Worm (Caenorhabditis elegans): Measurements from ENCODE around the gene Y41C4A.21.

The Y41C4A.21 gene

ce11 chrIII:11774508-11775000 lies 42.4 kb downstream of the Y41C4A.21 start, which contains the start of gene immp-1:
TSS of gene immp-1 (plus strand) at chrIII:11774950.
- TF ChIP-seq tbx-2 (tag; optimal IDR thresholded peaks at IDR 0.05) (peak; percentile 19), xbp-1 (tag; optimal IDR thresholded peaks at IDR 0.05) (peak; percentile 75), aly-2 (tag; optimal IDR thresholded peaks at IDR 0.05) (no peak), pag-3 (tag; optimal IDR thresholded peaks at IDR 0.05; ENCODE audit: borderline replicate concordance, insufficient read depth) (no peak), C34B4.2 (tag; optimal IDR thresholded peaks at IDR 0.05) (no peak), unc-62 (GFP tag; optimal IDR thresholded peaks at IDR 0.05) (no peak), fos-1 (tag; optimal IDR thresholded peaks at IDR 0.05) (no peak), sox-4 (tag; optimal IDR thresholded peaks at IDR 0.05) (no peak), lin-14 (GFP tag; optimal IDR thresholded peaks at IDR 0.05) (no peak), nhr-237 (tag; optimal IDR thresholded peaks at IDR 0.05) (no peak), mdl-1 (tag; optimal IDR thresholded peaks at IDR 0.05) (peak in 1 of 2 experiments; percentile 34), snpc-4 (tag; optimal IDR thresholded peaks at IDR 0.05) (no peak), lin-15B (tag; optimal IDR thresholded peaks at IDR 0.05) (no peak), ama-1 (optimal IDR thresholded peaks at IDR 0.05) (no peak), lir-3 (tag; optimal IDR thresholded peaks at IDR 0.05; ENCODE audit: poor library complexity) (no peak), hlh-17 (GFP tag; optimal IDR thresholded peaks at IDR 0.05; ENCODE audit: borderline replicate concordance) (no peak), fkh-10 (GFP tag; optimal IDR thresholded peaks at IDR 0.05) (no peak), unc-98 (GFP tag; IDR thresholded peaks at IDR 0.05) (no peak), nhr-11 (tag; optimal IDR thresholded peaks at IDR 0.05) (no peak), nhr-20 (tag; optimal IDR thresholded peaks at IDR 0.05) (no peak), ceh-8 (GFP tag; optimal IDR thresholded peaks at IDR 0.05) (no peak), zag-1 (tag; optimal IDR thresholded peaks at IDR 0.05) (no peak), hpl-2 (GFP tag; optimal IDR thresholded peaks at IDR 0.05) (no peak), nhr-90 (tag; optimal IDR thresholded peaks at IDR 0.05; ENCODE audit: poor library complexity) (no peak), aha-1 (tag; optimal IDR thresholded peaks at IDR 0.05) (no peak), ztf-11 (tag; optimal IDR thresholded peaks at IDR 0.05) (no peak), vab-15 (tag; optimal IDR thresholded peaks at IDR 0.05) (no peak), F16B12.6 (tag; optimal IDR thresholded peaks at IDR 0.05) (peak; percentile 96), mab-9 (GFP tag; IDR thresholded peaks at IDR 0.05) (no peak), lsy-2 (tag; optimal IDR thresholded peaks at IDR 0.05) (peak; percentile 63 to 67), egl-13 (tag; optimal IDR thresholded peaks at IDR 0.05) (no peak), fkh-8 (tag; optimal IDR thresholded peaks at IDR 0.05) (no peak), unc-130 (tag; optimal IDR thresholded peaks at IDR 0.05) (peak; percentile 58), unc-30 (tag; optimal IDR thresholded peaks at IDR 0.05) (no peak), mep-1 (tag; optimal IDR thresholded peaks at IDR 0.05) (peak; percentile 79), alr-1 (tag; optimal IDR thresholded peaks at IDR 0.05; ENCODE audit: borderline replicate concordance) (no peak), elt-2 (tag; optimal IDR thresholded peaks at IDR 0.05) (no peak), nhr-71 (tag; optimal IDR thresholded peaks at IDR 0.05) (no peak), ceh-88 (GFP tag; IDR thresholded peaks at IDR 0.05) (0 out of 2 replicates have a peak, but pooled peaks have one; percentile 21), ceh-90 (tag; optimal IDR thresholded peaks at IDR 0.05) (no peak), dpl-1 (GFP tag; optimal IDR thresholded peaks at IDR 0.05) (peak; percentile 55 to 72 (median 69)), lin-13 (GFP tag; optimal IDR thresholded peaks at IDR 0.05) (no peak), ztf-4 (tag; optimal IDR thresholded peaks at IDR 0.05) (no peak), snu-23 (GFP tag; optimal IDR thresholded peaks at IDR 0.05) (peak; percentile 66), nhr-77 (tag; optimal IDR thresholded peaks at IDR 0.05) (no peak), nhr-12 (tag; optimal IDR thresholded peaks at IDR 0.05) (no peak), nhr-76 (tag; optimal IDR thresholded peaks at IDR 0.05) (no peak), efl-1 (optimal IDR thresholded peaks at IDR 0.05) (peak; percentile 57 to 70), efl-1 (GFP tag; optimal IDR thresholded peaks at IDR 0.05 in 1 of 2) (peak; percentile 68 to 94), irx-1 (tag; optimal IDR thresholded peaks at IDR 0.05) (no peak), ces-1 (GFP tag; optimal IDR thresholded peaks at IDR 0.05) (no peak), swsn-7 (tag; optimal IDR thresholded peaks at IDR 0.05) (no peak), tlp-1 (tag; optimal IDR thresholded peaks at IDR 0.05) (no peak), efl-3 (GFP tag; optimal IDR thresholded peaks at IDR 0.05) (no peak)

All from whole organism, L1 larva.